Fruit fly (Drosophila melanogaster) whole organism, prepupa: ENCODE results near the gene Pgm1.

Experiments used
- Blimp-1 ChIP-seq: fragments of 200-800 bp; sonication (Bioruptor generic); optimal IDR thresholded peaks from 3 replicates; lab custom pipeline; 2017; ENCODE audit warnings: missing biosample characterization, missing genetic modification characterization, mild to moderate bottlenecking, moderate library complexity, missing genetic modification reagents
- CG10669 ChIP-seq: fragments of 200-800 bp; sonication (Bioruptor generic); optimal IDR thresholded peaks from 3 replicates; lab custom pipeline; 2018; ENCODE audit warnings: missing biosample characterization, mild to moderate bottlenecking, missing genetic modification characterization, moderate library complexity
- CG11902 ChIP-seq: fragments of 200-800 bp; sonication (Bioruptor generic); optimal IDR thresholded peaks from 3 replicates; lab custom pipeline; 2016; ENCODE audit warnings: missing biosample characterization, missing genetic modification characterization
- CG15336 ChIP-seq: fragments of 200-800 bp; sonication (Bioruptor generic); IDR thresholded peaks from 2 replicates; pipeline ENCODE4 v1.3.6; 2022; ENCODE audit warnings: missing biosample characterization, missing genetic modification characterization
- CG1621 ChIP-seq: fragments of 200-800 bp; sonication (Bioruptor generic); optimal IDR thresholded peaks from 3 replicates; lab custom pipeline; 2018; ENCODE audit warnings: missing biosample characterization, mild to moderate bottlenecking, missing genetic modification characterization
- CG16779 ChIP-seq: fragments of 200-800 bp; sonication (Bioruptor generic); optimal IDR thresholded peaks from 3 replicates; lab custom pipeline; 2017; ENCODE audit warnings: missing biosample characterization, mild to moderate bottlenecking, missing genetic modification characterization
- CG3032 ChIP-seq: fragments of 200-800 bp; optimal IDR thresholded peaks from 2 replicates; lab custom pipeline; 2019; ENCODE audit warnings: missing biosample characterization, mild to moderate bottlenecking, missing genetic modification characterization, moderate library complexity
- CG34406 ChIP-seq: fragments of 200-800 bp; sonication (Bioruptor generic); optimal IDR thresholded peaks from 3 replicates; lab custom pipeline; 2016; ENCODE audit warnings: missing biosample characterization, missing genetic modification characterization
- CG3919 ChIP-seq: fragments of 200-800 bp; sonication (Bioruptor generic); optimal IDR thresholded peaks from 3 replicates; lab custom pipeline; 2016; ENCODE audit warnings: missing biosample characterization, missing genetic modification characterization
- CG4318 ChIP-seq: fragments of 200-800 bp; sonication (Bioruptor generic); optimal IDR thresholded peaks from 3 replicates; lab custom pipeline; 2017; ENCODE audit warnings: missing biosample characterization, mild to moderate bottlenecking, missing genetic modification characterization
- CG6163 ChIP-seq: fragments of 200-800 bp; sonication (Bioruptor generic); IDR thresholded peaks from 3 replicates; pipeline ENCODE4 v1.3.6; 2022; ENCODE audit warnings: missing biosample characterization, missing genetic modification characterization
- CG6276 ChIP-seq: fragments of 200-800 bp; sonication (Bioruptor generic); optimal IDR thresholded peaks from 2 replicates; lab custom pipeline; 2017; ENCODE audit warnings: missing biosample characterization, mild to moderate bottlenecking, missing genetic modification characterization
- CG6792 ChIP-seq: fragments of 200-800 bp; sonication (Bioruptor generic); optimal IDR thresholded peaks from 3 replicates; lab custom pipeline; 2016; ENCODE audit warnings: missing biosample characterization, missing genetic modification characterization
- CG6808 ChIP-seq: fragments of 200-800 bp; sonication (Bioruptor generic); optimal IDR thresholded peaks from 3 replicates; lab custom pipeline; 2017; ENCODE audit warnings: missing biosample characterization, missing genetic modification characterization, mild to moderate bottlenecking, moderate library complexity, missing genetic modification reagents
- CG6854 ChIP-seq: fragments of 200-800 bp; sonication (Bioruptor generic); optimal IDR thresholded peaks from 2 replicates; lab custom pipeline; 2017; ENCODE audit warnings: missing biosample characterization, mild to moderate bottlenecking, missing genetic modification characterization
- CG7368 ChIP-seq: fragments of 200-800 bp; sonication (Bioruptor generic); optimal IDR thresholded peaks from 3 replicates; lab custom pipeline; 2016; ENCODE audit warnings: missing biosample characterization, missing genetic modification characterization
- CG8119 ChIP-seq: fragments of 200-800 bp; sonication (Bioruptor generic); IDR thresholded peaks from 3 replicates; pipeline ENCODE4 v1.3.6; 2022; ENCODE audit warnings: missing biosample characterization, missing genetic modification characterization
- CG8632 ChIP-seq: fragments of 200-800 bp; sonication (Bioruptor generic); optimal IDR thresholded peaks from 3 replicates; lab custom pipeline; 2016; ENCODE audit warnings: missing biosample characterization, missing genetic modification characterization
- CG9139 ChIP-seq: fragments of 200-800 bp; sonication (Bioruptor generic); optimal IDR thresholded peaks from 3 replicates; lab custom pipeline; 2017; ENCODE audit warnings: missing biosample characterization, mild to moderate bottlenecking, missing genetic modification characterization
- Eip75B ChIP-seq: fragments of 200-800 bp; sonication (Bioruptor generic); optimal IDR thresholded peaks from 3 replicates; lab custom pipeline; 2016; ENCODE audit warnings: missing biosample characterization, missing genetic modification characterization
- Eip78C ChIP-seq: fragments of 200-800 bp; sonication (Bioruptor generic); peaks from one replicate; lab custom pipeline; 2016; ENCODE audit warnings: missing biosample characterization, missing genetic modification characterization
- Eip93F ChIP-seq: fragments of 200-800 bp; sonication (Bioruptor generic); optimal IDR thresholded peaks from 2 replicates; lab custom pipeline; 2016; ENCODE audit warnings: missing biosample characterization, mild to moderate bottlenecking, missing genetic modification characterization
- Ets21C ChIP-seq: fragments of 200-800 bp; sonication (Bioruptor generic); optimal IDR thresholded peaks from 3 replicates; lab custom pipeline; 2016; ENCODE audit warnings: missing biosample characterization, missing genetic modification characterization
- Gug ChIP-seq: fragments of 200-800 bp; sonication (Bioruptor generic); IDR thresholded peaks from 2 replicates; pipeline ENCODE4 v1.3.6; 2022; ENCODE audit warnings: missing biosample characterization, missing genetic modification characterization
- Hr38 ChIP-seq: sonication (Bioruptor generic); optimal IDR thresholded peaks from 2 replicates; lab custom pipeline; 2016; ENCODE audit warnings: missing biosample characterization, missing genetic modification characterization
- Hr39 ChIP-seq: fragments of 200-800 bp; sonication (Bioruptor generic); optimal IDR thresholded peaks from 2 replicates; lab custom pipeline; 2016; ENCODE audit warnings: missing biosample characterization, missing genetic modification characterization
- Hr4 ChIP-seq: fragments of 200-800 bp; sonication (Bioruptor generic); optimal IDR thresholded peaks from 3 replicates; lab custom pipeline; 2016; ENCODE audit warnings: missing biosample characterization, missing genetic modification characterization
- Lpt ChIP-seq: fragments of 200-800 bp; sonication (Bioruptor generic); optimal IDR thresholded peaks from 3 replicates; lab custom pipeline; 2016; ENCODE audit warnings: missing biosample characterization, missing genetic modification characterization
- Smox ChIP-seq: fragments of 200-800 bp; sonication (Bioruptor generic); optimal IDR thresholded peaks from 3 replicates; lab custom pipeline; 2016; ENCODE audit warnings: missing biosample characterization, missing genetic modification characterization
- Sox102F ChIP-seq: fragments of 200-800 bp; sonication (Bioruptor generic); optimal IDR thresholded peaks from 2 replicates; lab custom pipeline; 2016; ENCODE audit warnings: missing biosample characterization, mild to moderate bottlenecking, missing genetic modification characterization
- Sox15 ChIP-seq: fragments of 200-800 bp; sonication (Bioruptor generic); optimal IDR thresholded peaks from 3 replicates; lab custom pipeline; 2016; ENCODE audit warnings: missing biosample characterization, missing genetic modification characterization
- achi ChIP-seq: fragments of 200-800 bp; sonication (Bioruptor generic); optimal IDR thresholded peaks from 3 replicates; lab custom pipeline; 2016; ENCODE audit warnings: missing biosample characterization, missing genetic modification characterization
- cyc ChIP-seq: fragments of 200-800 bp; sonication (Bioruptor generic); optimal IDR thresholded peaks from 3 replicates; lab custom pipeline; 2016; ENCODE audit warnings: missing biosample characterization, missing genetic modification characterization
- dac ChIP-seq: fragments of 200-800 bp; sonication (Bioruptor generic); optimal IDR thresholded peaks from 2 replicates; lab custom pipeline; 2017; ENCODE audit warnings: missing biosample characterization, mild to moderate bottlenecking, missing genetic modification characterization
- esn ChIP-seq: fragments of 200-800 bp; sonication (Bioruptor generic); optimal IDR thresholded peaks from 2 replicates; lab custom pipeline; 2016; ENCODE audit warnings: missing biosample characterization, mild to moderate bottlenecking, missing genetic modification characterization, moderate library complexity
- fd85E ChIP-seq: fragments of 200-800 bp; sonication (Bioruptor generic); optimal IDR thresholded peaks from 3 replicates; lab custom pipeline; 2016; ENCODE audit warnings: missing biosample characterization, missing genetic modification characterization
- fkh ChIP-seq: fragments of 200-800 bp; sonication (Bioruptor generic); optimal IDR thresholded peaks from 3 replicates; lab custom pipeline; 2017; ENCODE audit warnings: missing biosample characterization, mild to moderate bottlenecking, missing genetic modification characterization, moderate library complexity
- lz ChIP-seq: fragments of 200-800 bp; sonication (Bioruptor generic); optimal IDR thresholded peaks from 3 replicates; lab custom pipeline; 2016; ENCODE audit warnings: missing biosample characterization, missing genetic modification characterization
- net ChIP-seq: fragments of 200-800 bp; sonication (Bioruptor generic); optimal IDR thresholded peaks from 3 replicates; lab custom pipeline; 2016; ENCODE audit warnings: missing biosample characterization, missing genetic modification characterization
- pdm3 ChIP-seq: fragments of 200-800 bp; sonication (Bioruptor generic); optimal IDR thresholded peaks from 3 replicates; lab custom pipeline; 2016; ENCODE audit warnings: missing biosample characterization, missing genetic modification characterization
- spab ChIP-seq: fragments of 200-800 bp; sonication (Bioruptor generic); optimal IDR thresholded peaks from 2 replicates; lab custom pipeline; 2017; ENCODE audit warnings: missing biosample characterization, mild to moderate bottlenecking, missing genetic modification characterization, missing genetic modification reagents
- ss ChIP-seq, 2 experiments: fragments of 200-800 bp; sonication (Bioruptor generic); optimal IDR thresholded peaks; 2 replicates in 1 of 2; 3 replicates in 1 of 2; lab custom pipeline; 2017 to 2018; ENCODE audit warnings: mild to moderate bottlenecking in 2 of 2, missing biosample characterization in 2 of 2, missing genetic modification characterization in 2 of 2, moderate library complexity in 1 of 2
- svp ChIP-seq: fragments of 200-800 bp; sonication (Bioruptor generic); peaks from one replicate; lab custom pipeline; 2016; ENCODE audit warnings: missing biosample characterization, missing genetic modification characterization
- topi ChIP-seq: fragments of 200-800 bp; sonication (Bioruptor generic); optimal IDR thresholded peaks from 3 replicates; lab custom pipeline; 2016; ENCODE audit warnings: missing biosample characterization, missing genetic modification characterization
- vri ChIP-seq: fragments of 200-800 bp; sonication (Bioruptor generic); optimal IDR thresholded peaks from 3 replicates; lab custom pipeline; 2016; ENCODE audit warnings: missing biosample characterization, mild to moderate bottlenecking, missing genetic modification characterization

The Pgm1 gene

dm6 chr3L:16161847-16162556 lies 33.7 kb upstream of the Pgm1 start (continued):
- TF ChIP-seq dac (GFP tag; lab: Kevin White, UChicago), result peak; percentile 65
- TF ChIP-seq CG34406 (GFP tag; lab: Kevin White, UChicago), result peak; percentile 67
- TF ChIP-seq CG6276, result peak; percentile 84
- peak; percentile 88 for TF ChIP-seq CG15336
- no peak for TF ChIP-seq vri (GFP tag; lab: Kevin White, UChicago)
- no peak for TF ChIP-seq Hr38 (GFP tag; lab: Kevin White, UChicago)
- TF ChIP-seq fd85E (GFP tag; lab: Kevin White, UChicago), result peak; percentile 13
- TF ChIP-seq ss (GFP tag; optimal IDR thresholded peaks at IDR 0.05; lab: Kevin White, UChicago), result peak in 1 of 2 experiments; percentile 50
- TF ChIP-seq CG6808, result peak; percentile 56
- TF ChIP-seq topi, result peak; percentile 43
- peak; percentile 47 for TF ChIP-seq Sox102F
- peak; percentile 72 for TF ChIP-seq Lpt (GFP tag; lab: Kevin White, UChicago)
- peak; percentile 25 for TF ChIP-seq Smox (GFP tag; lab: Kevin White, UChicago)
- peak; percentile 61 for TF ChIP-seq CG6792
- peak; percentile 49 for TF ChIP-seq spab (GFP tag; lab: Kevin White, UChicago)
- TF ChIP-seq CG10669 (GFP tag; lab: Kevin White, UChicago), result peak; percentile 62
- TF ChIP-seq Blimp-1, result no peak
- TF ChIP-seq CG8632, result peak; percentile 57
- peak; percentile 48 for TF ChIP-seq Hr39 (GFP tag; lab: Kevin White, UChicago)
- peak; percentile 74 for TF ChIP-seq Gug (GFP tag; lab: Robert Waterston, UW)
- no peak for TF ChIP-seq CG9139 (GFP tag; lab: Kevin White, UChicago)
- TF ChIP-seq CG1621 (tag; lab: Kevin White, UChicago), result peak; percentile 24
- TF ChIP-seq Hr4 (GFP tag; lab: Kevin White, UChicago), result peak; percentile 89
- TF ChIP-seq, all 60 proteins: peak for 50

DNA sequence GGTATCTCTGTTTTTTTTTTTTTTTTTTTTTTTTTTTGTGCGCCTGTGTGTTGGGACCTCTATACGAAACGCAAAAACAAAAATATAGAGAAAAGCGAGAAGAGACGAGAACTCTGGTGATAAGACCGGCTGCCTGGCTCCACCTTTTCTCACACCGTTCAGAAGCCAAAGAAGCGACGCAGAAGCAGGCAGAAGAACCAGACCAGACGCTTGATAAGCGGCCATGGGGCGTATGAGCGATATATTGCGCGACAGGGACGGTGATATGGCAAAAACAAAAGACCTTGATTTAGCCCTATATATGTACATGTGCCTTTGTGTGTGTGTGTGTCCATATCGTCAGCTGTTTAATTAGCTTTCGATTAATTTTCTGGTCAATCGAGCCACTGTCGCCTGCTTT lies 32.8 kb upstream of the Pgm1 start:
- peak; percentile 43 for TF ChIP-seq Eip78C (GFP tag; lab: Kevin White, UChicago)
- TF ChIP-seq Hr4 (GFP tag; lab: Kevin White, UChicago), result no peak
- no peak for TF ChIP-seq Sox15
- TF ChIP-seq Eip93F (GFP tag; lab: Kevin White, UChicago), result peak; percentile 24
- peak; percentile 57 for TF ChIP-seq vri (GFP tag; lab: Kevin White, UChicago)
- TF ChIP-seq CG3032 (tag; lab: Kevin White, UChicago), result no peak
- no peak for TF ChIP-seq CG11902 (GFP tag; lab: Kevin White, UChicago)
- no peak for TF ChIP-seq esn (GFP tag; lab: Kevin White, UChicago)
- TF ChIP-seq Hr38 (GFP tag; lab: Kevin White, UChicago), result no peak
- no peak for TF ChIP-seq Lpt (GFP tag; lab: Kevin White, UChicago)
- no peak for TF ChIP-seq cyc (GFP tag; lab: Kevin White, UChicago)
- no peak for TF ChIP-seq pdm3
- no peak for TF ChIP-seq achi (GFP tag; lab: Kevin White, UChicago)
- peak; percentile 49; the same call in 1 of the 3 replicates for TF ChIP-seq CG6163
- TF ChIP-seq svp, result peak; percentile 85
- TF ChIP-seq CG15336, result no peak

DNA sequence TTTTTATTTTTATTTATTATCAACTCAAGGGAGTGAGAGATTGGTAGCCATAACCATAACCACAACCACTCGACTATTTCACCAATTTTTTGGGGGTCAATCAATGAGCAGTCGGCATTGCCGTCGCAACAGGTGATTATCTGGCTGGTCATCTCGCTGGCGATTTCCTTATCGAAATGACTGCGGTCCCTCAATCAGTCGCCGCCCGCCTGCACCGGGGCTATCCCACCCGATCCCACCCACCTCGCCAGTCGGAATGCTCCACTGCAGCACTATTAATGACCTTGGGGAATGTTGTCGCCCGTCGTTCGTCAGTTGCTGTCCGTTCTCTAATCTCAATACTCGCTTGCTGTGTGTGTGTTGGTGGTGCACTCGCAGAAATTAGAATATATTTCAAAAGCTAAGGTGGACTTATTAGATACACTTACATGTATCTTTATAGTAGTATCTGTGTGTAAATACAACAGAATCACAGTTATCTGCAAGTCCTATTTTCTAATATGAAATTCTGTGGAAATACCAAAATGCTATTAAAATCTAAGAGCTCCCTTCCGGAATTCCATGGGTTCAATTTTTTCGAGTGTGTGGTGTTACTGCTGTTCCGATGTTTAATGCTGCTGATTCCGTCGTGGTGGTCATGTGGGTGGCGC lies 32.2 kb upstream of the Pgm1 start:
- TF ChIP-seq esn (GFP tag; lab: Kevin White, UChicago), result peak; percentile 22
- TF ChIP-seq CG3032 (tag; lab: Kevin White, UChicago), result peak; percentile 22
- peak; percentile 51 for TF ChIP-seq Hr4 (GFP tag; lab: Kevin White, UChicago)
- TF ChIP-seq fkh (GFP tag; lab: Kevin White, UChicago), result no peak
- TF ChIP-seq spab (GFP tag; lab: Kevin White, UChicago), result peak; percentile 7
- peak; percentile 3 for TF ChIP-seq lz (GFP tag; lab: Kevin White, UChicago)
- TF ChIP-seq CG6792, result peak; percentile 1
- no peak for TF ChIP-seq Blimp-1
- TF ChIP-seq net (GFP tag; lab: Kevin White, UChicago), result peak; percentile 27
- peak; percentile 26 for TF ChIP-seq CG8632
- TF ChIP-seq Eip93F (GFP tag; lab: Kevin White, UChicago), result no peak
- peak; percentile 22 for TF ChIP-seq CG3919 (GFP tag; lab: Kevin White, UChicago)
- TF ChIP-seq CG7368, result no peak
- no peak for TF ChIP-seq Ets21C (GFP tag; lab: Kevin White, UChicago)
- TF ChIP-seq Smox (GFP tag; lab: Kevin White, UChicago), result peak; percentile 32
- peak; percentile 12 for TF ChIP-seq Eip75B (GFP tag; lab: Kevin White, UChicago)
- peak; percentile 57 for TF ChIP-seq CG8119
- no peak for TF ChIP-seq CG6854
- TF ChIP-seq Eip78C (GFP tag; lab: Kevin White, UChicago), result peak; percentile 73
- TF ChIP-seq CG4318 (GFP tag; lab: Kevin White, UChicago), result peak; percentile 7
- TF ChIP-seq CG16779, result no peak
- TF ChIP-seq CG10669 (GFP tag; lab: Kevin White, UChicago), result peak; percentile 22
- peak; percentile 52 for TF ChIP-seq achi (GFP tag; lab: Kevin White, UChicago)
- peak; percentile 62 for TF ChIP-seq CG15336
